Worm (Caenorhabditis elegans): ENCODE results near the gene F27D9.2.
A peak's percentile ranks its signal among the peaks of the same experiment; 100 is the strongest.

DNA sequence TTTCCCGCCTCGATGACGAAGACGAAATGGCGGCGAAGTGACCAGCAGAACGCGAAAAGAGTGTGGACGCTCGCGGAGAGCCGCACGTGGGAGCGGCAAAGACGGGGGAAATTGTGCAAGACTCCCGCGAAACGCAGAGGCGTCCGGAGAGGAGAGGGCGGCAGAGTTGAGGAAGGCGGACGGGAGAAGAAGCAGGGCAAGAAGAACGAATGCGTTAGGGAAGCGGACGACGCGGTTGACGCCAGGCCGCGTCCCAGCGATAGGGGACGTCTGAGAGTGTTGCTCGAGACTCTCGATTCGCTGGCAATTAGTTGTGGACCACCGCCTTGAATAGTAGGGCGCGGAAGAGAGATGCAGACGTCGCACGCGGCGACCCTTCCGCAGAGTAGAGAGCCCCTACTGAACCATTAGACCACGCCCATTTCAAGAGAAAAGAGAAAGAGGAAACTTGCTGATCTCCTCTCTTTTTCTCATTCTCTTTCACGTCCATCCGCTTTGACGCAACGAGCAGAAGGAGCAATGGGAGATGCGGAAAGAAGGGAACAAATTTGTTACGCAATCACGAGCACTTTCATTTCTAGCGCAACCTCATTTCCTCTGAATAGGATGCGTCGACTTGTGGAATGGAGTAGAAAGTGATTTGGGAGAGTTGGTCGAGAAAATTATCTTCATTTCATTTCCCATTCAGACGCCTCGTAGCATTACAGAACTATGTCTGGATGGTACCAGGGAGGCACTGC is 21.4 kb upstream of the F27D9.2 start:
- TF ChIP-seq nhr-77 (tag; optimal IDR thresholded peaks at IDR 0.05) (no peak), nhr-76 (tag; optimal IDR thresholded peaks at IDR 0.05) (no peak), nhr-42 (GFP tag; IDR thresholded peaks at IDR 0.05) (no peak), daf-19 (GFP tag; conservative IDR thresholded peaks at IDR 0.05) (no peak), zip-2 (tag; optimal IDR thresholded peaks at IDR 0.05) (no peak), ZK546.5 (tag; optimal IDR thresholded peaks at IDR 0.05) (no peak), aly-2 (tag; optimal IDR thresholded peaks at IDR 0.05) (no peak), ztf-7 (tag; optimal IDR thresholded peaks at IDR 0.05) (no peak), unc-62 (GFP tag; optimal IDR thresholded peaks at IDR 0.05 in 1 of 2) (peak in 1 of 2 experiments; percentile 60), unc-62 (tag; optimal IDR thresholded peaks at IDR 0.05) (no peak), mxl-2 (GFP tag; conservative IDR thresholded peaks at IDR 0.05) (no peak)
